Worm (Caenorhabditis elegans) whole organism, L4 larva: Measurements from ENCODE around the gene bath-4.

ENCODE experiments used
- F10B5.3 ChIP-seq: sonication (generic microtip); optimal IDR thresholded peaks from 2 replicates; lab custom pipeline; 2016; ENCODE audit warnings: mild to moderate bottlenecking, missing genetic modification characterization, missing compliant biosample characterization
- F37D6.2 ChIP-seq: sonication (generic microtip); optimal IDR thresholded peaks from 2 replicates; lab custom pipeline; 2016; ENCODE audit warnings: mild to moderate bottlenecking, missing genetic modification characterization, missing compliant biosample characterization
- F49E8.2 ChIP-seq: sonication (generic microtip); optimal IDR thresholded peaks from 2 replicates; lab custom pipeline; 2016; ENCODE audit warnings: missing compliant biosample characterization, mild to moderate bottlenecking, missing genetic modification characterization, borderline replicate concordance
- R02D3.7 ChIP-seq: fragments of 150-350 bp; sonication (generic microtip); optimal IDR thresholded peaks from 3 replicates; lab custom pipeline; 2014; ENCODE audit warnings: missing biosample characterization, missing genetic modification characterization
- Y48G9A.11 ChIP-seq: fragments of 200-800 bp; sonication (Bioruptor generic); IDR thresholded peaks from 2 replicates; pipeline ENCODE4 v1.3.6; 2022; ENCODE audit warnings: missing genetic modification reagents, missing genetic modification characterization, missing compliant biosample characterization
- Y5F2A.4 ChIP-seq: fragments of 200-800 bp; sonication (Bioruptor generic); optimal IDR thresholded peaks from 2 replicates; lab custom pipeline; 2018; ENCODE audit warnings: mild to moderate bottlenecking, missing genetic modification characterization, missing compliant biosample characterization
- Y75B8A.6 ChIP-seq: fragments of 200-800 bp; sonication (Bioruptor generic); IDR thresholded peaks from 2 replicates; pipeline ENCODE4 v1.3.6; 2022; ENCODE audit warnings: missing genetic modification reagents, missing genetic modification characterization, missing compliant biosample characterization
- aha-1 ChIP-seq: fragments of 150-350 bp; peaks from one replicate; lab custom pipeline; 2014; ENCODE audit warnings: missing biosample characterization, missing genetic modification characterization
- arid-1 ChIP-seq: fragments of 200-800 bp; sonication (Bioruptor generic); conservative IDR thresholded peaks from 2 replicates; pipeline ENCODE4 v1.3.6; 2022; ENCODE audit warnings: missing genetic modification reagents, missing genetic modification characterization, missing compliant biosample characterization
- attf-4 ChIP-seq: sonication (generic microtip); optimal IDR thresholded peaks from 3 replicates; lab custom pipeline; 2017; ENCODE audit warnings: missing biosample characterization, missing genetic modification characterization
- ceh-28 ChIP-seq: fragments of 150-350 bp; optimal IDR thresholded peaks from 2 replicates; lab custom pipeline; 2014; ENCODE audit warnings: missing biosample characterization, missing genetic modification reagents, missing genetic modification characterization
- ceh-62 ChIP-seq: sonication (generic microtip); optimal IDR thresholded peaks from 2 replicates; lab custom pipeline; 2017; ENCODE audit warnings: missing biosample characterization, missing genetic modification characterization
- ceh-82 ChIP-seq: sonication (generic microtip); optimal IDR thresholded peaks from 2 replicates; lab custom pipeline; 2017; ENCODE audit warnings: missing biosample characterization, missing genetic modification characterization
- cey-2 ChIP-seq: sonication (generic microtip); optimal IDR thresholded peaks from 3 replicates; lab custom pipeline; 2017; ENCODE audit warnings: missing genetic modification characterization, mild to moderate bottlenecking, missing compliant biosample characterization, antibody characterized with exemption, borderline replicate concordance; ENCODE audit not compliant: insufficient read depth
- daf-19 ChIP-seq: fragments of 200-800 bp; sonication (Bioruptor generic); conservative IDR thresholded peaks from 2 replicates; pipeline ENCODE4 v1.3.6; 2022; ENCODE audit warnings: missing genetic modification characterization, missing compliant biosample characterization
- dpl-1 ChIP-seq: fragments of 150-350 bp; optimal IDR thresholded peaks from 2 replicates; lab custom pipeline; 2014; ENCODE audit warnings: missing biosample characterization, missing genetic modification reagents, missing genetic modification characterization
- egl-43 ChIP-seq: fragments of 200-800 bp; sonication (Bioruptor generic); IDR thresholded peaks from 2 replicates; pipeline ENCODE4 v1.3.6; 2022; ENCODE audit warnings: missing genetic modification reagents, missing genetic modification characterization, missing compliant biosample characterization
- hif-1 ChIP-seq, 2 experiments: sonication (generic microtip); optimal IDR thresholded peaks; 2 replicates each; lab custom pipeline; 2016 to 2017; ENCODE audit warnings: missing compliant biosample characterization in 2 of 2, missing genetic modification characterization in 2 of 2, missing genetic modification reagents in 2 of 2, missing genotype in 2 of 2, mild to moderate bottlenecking in 1 of 2
- hlh-11 ChIP-seq: fragments of 200-800 bp; sonication (Bioruptor generic); optimal IDR thresholded peaks from 2 replicates; lab custom pipeline; 2018; ENCODE audit warnings: mild to moderate bottlenecking, missing genetic modification characterization, missing compliant biosample characterization
- jun-1 ChIP-seq: fragments of 150-350 bp; optimal IDR thresholded peaks from 2 replicates; lab custom pipeline; 2014; ENCODE audit warnings: missing biosample characterization, missing genetic modification reagents, missing genetic modification characterization
- lin-15B ChIP-seq: fragments of 150-350 bp; sonication (generic microtip); optimal IDR thresholded peaks from 3 replicates; lab custom pipeline; 2014; ENCODE audit warnings: missing biosample characterization, missing genetic modification characterization
- lin-38 ChIP-seq: fragments of 200-800 bp; sonication (Bioruptor generic); IDR thresholded peaks from 2 replicates; pipeline ENCODE4 v1.3.6; 2022; ENCODE audit warnings: missing genetic modification reagents, missing genetic modification characterization, missing compliant biosample characterization
- lin-39 ChIP-seq: fragments of 150-350 bp; optimal IDR thresholded peaks from 2 replicates; lab custom pipeline; 2014; ENCODE audit warnings: missing biosample characterization, missing genetic modification reagents, missing genetic modification characterization
- lir-3 ChIP-seq: sonication (generic microtip); optimal IDR thresholded peaks from 2 replicates; lab custom pipeline; 2016; ENCODE audit warnings: mild to moderate bottlenecking, missing genetic modification characterization, missing compliant biosample characterization
- madf-5 ChIP-seq, 2 experiments: fragments of 200-800 bp; sonication (Bioruptor generic); IDR thresholded peaks; 2 replicates each; pipeline ENCODE4 v1.3.6; 2022; ENCODE audit warnings: missing compliant biosample characterization in 2 of 2, missing genetic modification characterization in 2 of 2
- madf-9 ChIP-seq: fragments of 200-800 bp; sonication (Bioruptor generic); conservative IDR thresholded peaks from 2 replicates; pipeline ENCODE4 v1.3.6; 2022; ENCODE audit warnings: missing genetic modification reagents, missing genetic modification characterization, missing compliant biosample characterization
- mdt-29 ChIP-seq: fragments of 200-800 bp; sonication (Bioruptor generic); IDR thresholded peaks from 2 replicates; pipeline ENCODE4 v1.3.6; 2022; ENCODE audit warnings: missing genetic modification reagents, missing genetic modification characterization, missing compliant biosample characterization
- mep-1 ChIP-seq: fragments of 150-350 bp; sonication (generic microtip); optimal IDR thresholded peaks from 3 replicates; lab custom pipeline; 2014; ENCODE audit warnings: missing biosample characterization, missing genetic modification characterization
- mes-2 ChIP-seq: sonication (generic microtip); optimal IDR thresholded peaks from 2 replicates; lab custom pipeline; 2016; ENCODE audit warnings: missing genotype, mild to moderate bottlenecking, missing genetic modification characterization, missing compliant biosample characterization; ENCODE audit not compliant: poor library complexity, severe bottlenecking
- mxl-2 ChIP-seq: fragments of 200-800 bp; sonication (Bioruptor generic); conservative IDR thresholded peaks from 2 replicates; pipeline ENCODE4 v1.3.6; 2022; ENCODE audit warnings: missing genetic modification reagents, missing genetic modification characterization, missing compliant biosample characterization
- mxl-3 ChIP-seq: fragments of 200-800 bp; sonication (Bioruptor generic); optimal IDR thresholded peaks from 2 replicates; lab custom pipeline; 2018; ENCODE audit warnings: mild to moderate bottlenecking, missing genetic modification characterization, missing compliant biosample characterization
- nhr-10 ChIP-seq: fragments of 150-350 bp; optimal IDR thresholded peaks from 2 replicates; lab custom pipeline; 2014; ENCODE audit warnings: missing biosample characterization, missing genetic modification characterization
- nhr-102 ChIP-seq: sonication (generic microtip); optimal IDR thresholded peaks from 2 replicates; lab custom pipeline; 2016; ENCODE audit warnings: mild to moderate bottlenecking, missing genetic modification characterization, moderate library complexity, missing compliant biosample characterization
- nhr-237 ChIP-seq: sonication (generic microtip); optimal IDR thresholded peaks from 2 replicates; lab custom pipeline; 2017; ENCODE audit warnings: missing biosample characterization, missing genetic modification characterization
- nhr-77 ChIP-seq: fragments of 150-350 bp; optimal IDR thresholded peaks from 2 replicates; lab custom pipeline; 2014; ENCODE audit warnings: missing biosample characterization, missing genetic modification characterization
- php-3 ChIP-seq: fragments of 200-800 bp; sonication (Bioruptor generic); IDR thresholded peaks from 2 replicates; pipeline ENCODE4 v1.3.6; 2022; ENCODE audit warnings: missing genetic modification reagents, missing genetic modification characterization, missing compliant biosample characterization
- sdz-12 ChIP-seq: fragments of 200-800 bp; sonication (Bioruptor generic); optimal IDR thresholded peaks from 2 replicates; lab custom pipeline; 2018; ENCODE audit warnings: mild to moderate bottlenecking, missing genetic modification characterization, missing compliant biosample characterization
- tag-97 ChIP-seq: fragments of 200-800 bp; sonication (Bioruptor generic); IDR thresholded peaks from 2 replicates; pipeline ENCODE4 v1.3.6; 2022; ENCODE audit warnings: missing genetic modification characterization, missing compliant biosample characterization
- unc-130 ChIP-seq: sonication (generic microtip); optimal IDR thresholded peaks from 2 replicates; lab custom pipeline; 2016; ENCODE audit warnings: missing genetic modification reagents, missing genetic modification characterization, missing compliant biosample characterization
- vab-7 ChIP-seq: fragments of 200-800 bp; sonication (Bioruptor generic); IDR thresholded peaks from 2 replicates; pipeline ENCODE4 v1.3.6; 2022; ENCODE audit warnings: missing genetic modification reagents, missing genetic modification characterization, missing compliant biosample characterization
- zip-2 ChIP-seq: fragments of 150-350 bp; optimal IDR thresholded peaks from 2 replicates; lab custom pipeline; 2014; ENCODE audit warnings: missing biosample characterization, missing genetic modification characterization
- ztf-7 ChIP-seq: fragments of 150-350 bp; optimal IDR thresholded peaks from 2 replicates; lab custom pipeline; 2014; ENCODE audit warnings: missing biosample characterization, missing genetic modification characterization

The bath-4 gene

ce11 chrII:1946427-1946826 is 28.7 kb upstream of the bath-4 start, which contains the start of gene math-48 (continued):
- TF ChIP-seq mes-2 (tag; lab: Kevin White, UChicago) = no peak
- TF ChIP-seq tag-97 = no peak
- no peak for TF ChIP-seq madf-5 (GFP tag; IDR thresholded peaks at IDR 0.05; lab: Robert Waterston, UW)
- TF ChIP-seq jun-1 (tag; lab: Kevin White, UChicago) = no peak

DNA sequence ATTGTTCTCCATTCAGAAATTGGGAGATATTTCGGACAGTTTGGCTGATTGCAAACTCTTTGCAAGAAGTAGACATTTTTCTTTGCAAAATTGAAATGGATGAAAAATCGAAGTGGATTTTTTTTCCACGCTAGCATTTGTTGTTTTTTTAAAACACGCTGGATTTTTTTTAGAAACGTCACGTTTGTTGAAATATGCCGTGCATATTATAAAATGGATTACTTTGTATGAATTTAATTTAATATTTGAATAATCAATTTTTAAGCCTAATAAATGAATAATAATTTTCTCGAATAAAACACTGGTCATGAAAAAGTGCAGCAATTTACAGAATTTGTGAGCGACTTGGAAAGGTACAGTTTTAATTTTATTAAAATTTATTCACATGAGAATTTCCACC is 27.3 kb upstream of the bath-4 start, which contains the start of gene ZK250.14:
Gene ZK250.14, minus strand, starts transcription at position 101 of the 400 bp plus-strand sequence.
- no peak for TF ChIP-seq tag-97
- no peak for TF ChIP-seq mxl-2 (GFP tag; lab: Robert Waterston, UW)
- TF ChIP-seq egl-43 (GFP tag; lab: Robert Waterston, UW) = no peak
- no peak for TF ChIP-seq nhr-77 (tag; lab: Kevin White, UChicago)
- no peak for TF ChIP-seq ceh-82 (tag; lab: Kevin White, UChicago)
- TF ChIP-seq, all 104 proteins: peak for 0

ce11 chrII:1939652-1940051 is 21.9 kb upstream of the bath-4 start, which contains the start of gene ZK250.13:
Gene ZK250.13, minus strand, starts transcription at chrII:1939752.
- TF ChIP-seq php-3 (GFP tag; lab: Robert Waterston, UW) (peak; percentile 78), unc-130 (GFP tag; lab: Kevin White, UChicago) (no peak), hif-1 (tag; optimal IDR thresholded peaks at IDR 0.05; lab: Kevin White, UChicago) (no peak), tag-97 (no peak)

- TF ChIP-seq mxl-3 (GFP tag; lab: Kevin White, UChicago) = no peak
- peak; percentile 25 for TF ChIP-seq aha-1 (tag; lab: Kevin White, UChicago)
- TF ChIP-seq lin-38 (GFP tag; lab: Robert Waterston, UW) = peak; percentile 30; the same call in 1 of the 2 replicates
- TF ChIP-seq Y5F2A.4 (GFP tag; lab: Kevin White, UChicago) = no peak
- TF ChIP-seq, all 104 proteins: peak for 2
These were observed 10.8 kb upstream of the bath-4 start for ce11 chrII:1928578-1928977.

- TF ChIP-seq vab-7 (GFP tag; lab: Robert Waterston, UW) (no peak), nhr-237 (tag; lab: Kevin White, UChicago) (no peak), zip-2 (tag; lab: Kevin White, UChicago) (no peak), F49E8.2 (no peak), sdz-12 (GFP tag; lab: Kevin White, UChicago) (no peak), F10B5.3 (tag; lab: Kevin White, UChicago) (no peak), hlh-11 (tag; lab: Kevin White, UChicago) (no peak), dpl-1 (GFP tag; lab: Kevin White, UChicago) (no peak), nhr-102 (tag; lab: Kevin White, UChicago) (no peak), Y48G9A.11 (no peak), mep-1 (tag; lab: Kevin White, UChicago) (no peak), daf-19 (no peak), madf-9 (GFP tag; lab: Robert Waterston, UW) (no peak), jun-1 (tag; lab: Kevin White, UChicago) (no peak), attf-4 (tag; lab: Kevin White, UChicago) (no peak)
These were observed 8.4 kb upstream of the bath-4 start, which contains the start of gene F52C6.2 for ce11 chrII:1926162-1926561. Gene F52C6.2, plus strand, starts transcription at chrII:1926462.

DNA sequence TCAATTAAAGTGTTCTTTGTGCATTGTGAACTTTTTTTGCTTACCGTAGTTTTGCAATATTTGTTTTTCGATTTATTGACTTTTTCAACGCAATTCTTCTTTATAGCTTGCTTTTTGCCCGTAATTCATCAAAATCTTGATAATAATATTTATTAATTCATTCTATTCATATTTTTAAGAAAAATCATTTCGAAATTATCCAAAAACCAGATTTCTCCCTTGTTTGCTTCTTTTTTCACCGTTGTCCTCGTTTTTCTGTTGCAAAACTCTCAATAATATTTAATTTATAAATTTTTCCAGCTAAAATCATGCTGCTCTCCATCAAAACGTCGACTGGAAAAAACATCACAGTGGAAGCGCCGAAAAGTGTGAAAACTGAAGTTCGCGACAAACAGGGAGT is 6.7 kb upstream of the bath-4 start, which contains the start of gene F52C6.3:
Gene F52C6.3, plus strand, starts transcription at position 301 of the 400 bp plus-strand sequence.
- no peak for TF ChIP-seq php-3 (GFP tag; lab: Robert Waterston, UW)
- TF ChIP-seq vab-7 (GFP tag; lab: Robert Waterston, UW) = no peak
- TF ChIP-seq Y75B8A.6 (GFP tag; lab: Robert Waterston, UW) = no peak
- no peak for TF ChIP-seq R02D3.7
- TF ChIP-seq mdt-29 (GFP tag; lab: Robert Waterston, UW) = no peak
- TF ChIP-seq arid-1 (GFP tag; lab: Robert Waterston, UW) = no peak
- no peak for TF ChIP-seq ceh-28 (tag; lab: Kevin White, UChicago)
- TF ChIP-seq nhr-10 (tag; lab: Kevin White, UChicago) = no peak
- no peak for TF ChIP-seq lin-39
- no peak for TF ChIP-seq cey-2 (tag; lab: Kevin White, UChicago)
- no peak for TF ChIP-seq dpl-1 (GFP tag; lab: Kevin White, UChicago)
- no peak for TF ChIP-seq mep-1 (tag; lab: Kevin White, UChicago)
- no peak for TF ChIP-seq mxl-3 (GFP tag; lab: Kevin White, UChicago)
- no peak for TF ChIP-seq lin-15B (tag; lab: Kevin White, UChicago)
- no peak for TF ChIP-seq F37D6.2
- TF ChIP-seq lir-3 (tag; lab: Kevin White, UChicago) = no peak
- no peak for TF ChIP-seq ztf-7 (tag; lab: Kevin White, UChicago)
- no peak for TF ChIP-seq ceh-62 (tag; lab: Kevin White, UChicago)
